Worm (Caenorhabditis elegans) whole organism, young adult: ENCODE data around the gene nsy-7.

ENCODE experiments used
- F39B2.1 ChIP-seq: fragments of 200-800 bp; sonication (Bioruptor generic); IDR thresholded peaks from 2 replicates; pipeline ENCODE4 v1.3.6; 2022; ENCODE audit warnings: missing genetic modification reagents, missing genetic modification characterization, missing compliant biosample characterization
- ama-1 ChIP-seq, 3 experiments: fragments of 150-350 bp in 1 of 3; sonication (generic microtip) in 2 of 3; optimal IDR thresholded peaks; 2 replicates each; lab custom pipeline; 2014 to 2018; ENCODE audit warnings: missing biosample characterization in 2 of 3, missing genetic modification characterization in 2 of 3, missing genetic modification reagents in 2 of 3
- atf-7 ChIP-seq: sonication (generic microtip); optimal IDR thresholded peaks from 2 replicates; lab custom pipeline; 2017; ENCODE audit warnings: mild to moderate bottlenecking, missing genetic modification characterization, missing compliant biosample characterization
- attf-3 ChIP-seq: fragments of 200-800 bp; sonication (Bioruptor generic); conservative IDR thresholded peaks from 2 replicates; pipeline ENCODE4 v1.3.6; 2022; ENCODE audit warnings: missing genetic modification reagents, missing genetic modification characterization, missing compliant biosample characterization
- dpff-1 ChIP-seq: sonication (generic microtip); optimal IDR thresholded peaks from 2 replicates; lab custom pipeline; 2017; ENCODE audit warnings: mild to moderate bottlenecking, missing genetic modification characterization, missing compliant biosample characterization
- dpl-1 ChIP-seq: fragments of 150-350 bp; optimal IDR thresholded peaks from 2 replicates; lab custom pipeline; 2014; ENCODE audit warnings: missing biosample characterization, missing genetic modification reagents, missing genetic modification characterization
- egrh-3 ChIP-seq: fragments of 200-800 bp; sonication (Bioruptor generic); IDR thresholded peaks from 2 replicates; pipeline ENCODE4 v1.3.6; 2022; ENCODE audit warnings: missing genetic modification reagents, missing genetic modification characterization, missing compliant biosample characterization
- lin-26 ChIP-seq: fragments of 200-800 bp; sonication (Bioruptor generic); IDR thresholded peaks from 2 replicates; pipeline ENCODE4 v1.3.6; 2022; ENCODE audit warnings: missing genetic modification reagents, missing genetic modification characterization, missing compliant biosample characterization
- lin-35 ChIP-seq, 3 experiments: fragments of 150-350 bp in 2 of 3; sonication (generic microtip) in 1 of 3; optimal IDR thresholded peaks; 2 replicates each; lab custom pipeline; 2014 to 2018; ENCODE audit warnings: missing biosample characterization in 3 of 3, missing genetic modification characterization in 3 of 3, missing genetic modification reagents in 3 of 3
- lir-1 ChIP-seq: fragments of 200-800 bp; sonication (Bioruptor generic); conservative IDR thresholded peaks from 2 replicates; pipeline ENCODE4 v1.3.6; 2022; ENCODE audit warnings: missing genetic modification reagents, missing genetic modification characterization, missing compliant biosample characterization
- lsl-1 ChIP-seq: fragments of 200-800 bp; sonication (Bioruptor generic); optimal IDR thresholded peaks from 2 replicates; lab custom pipeline; 2018; ENCODE audit warnings: mild to moderate bottlenecking, missing genetic modification characterization, moderate library complexity, missing compliant biosample characterization
- sdz-38 ChIP-seq: sonication (generic microtip); optimal IDR thresholded peaks from 2 replicates; lab custom pipeline; 2016; ENCODE audit warnings: missing genotype, missing genetic modification characterization, missing compliant biosample characterization
- snpc-4 ChIP-seq, 5 experiments: fragments of 150-350 bp in 1 of 5; sonication (generic microtip) in 4 of 5; optimal IDR thresholded peaks; 2 replicates each; lab custom pipeline; 2014 to 2018; ENCODE audit warnings: missing genetic modification characterization in 5 of 5, missing biosample characterization in 3 of 5, antibody characterized with exemption in 2 of 5, mild to moderate bottlenecking in 2 of 5, missing compliant biosample characterization in 2 of 5, missing genotype in 2 of 5, moderate library complexity in 2 of 5, missing genetic modification reagents in 1 of 5

DNA sequence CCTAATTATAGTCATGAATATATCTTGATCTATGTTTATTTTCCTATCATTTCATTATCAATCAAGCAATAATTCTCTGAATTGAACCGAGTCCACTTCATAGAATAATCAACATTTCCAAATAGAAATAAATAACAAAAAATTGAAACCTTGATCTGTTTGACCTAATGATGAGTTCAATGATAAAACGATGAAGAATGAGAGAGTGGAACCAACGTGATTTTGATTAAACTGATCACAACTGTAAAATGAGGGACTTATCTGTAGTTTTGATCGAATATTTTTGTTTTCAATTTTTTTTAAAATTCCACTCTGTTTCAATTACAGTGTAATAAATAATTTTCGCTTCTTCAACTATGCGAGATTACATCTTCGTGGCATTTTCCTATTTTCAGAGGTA lies 43.6 kb downstream of the nsy-7 start:
- no peak for TF ChIP-seq sdz-38
- no peak for TF ChIP-seq F39B2.1 (GFP tag; lab: Robert Waterston, UW)
- TF ChIP-seq atf-7, result no peak
- TF ChIP-seq ama-1 (optimal IDR thresholded peaks at IDR 0.05; lab: Kevin White, UChicago), result no peak
- no peak for TF ChIP-seq ama-1 (GFP tag; optimal IDR thresholded peaks at IDR 0.05; lab: Kevin White, UChicago)
- TF ChIP-seq snpc-4 (GFP tag; optimal IDR thresholded peaks at IDR 0.05; lab: Kevin White, UChicago), result no peak
- no peak for TF ChIP-seq snpc-4 (tag; optimal IDR thresholded peaks at IDR 0.05; lab: Kevin White, UChicago)
- no peak for TF ChIP-seq lin-35 (GFP tag; optimal IDR thresholded peaks at IDR 0.05; lab: Kevin White, UChicago)
- TF ChIP-seq lsl-1 (GFP tag; lab: Kevin White, UChicago), result no peak
- TF ChIP-seq egrh-3 (GFP tag; lab: Robert Waterston, UW), result no peak
- no peak for TF ChIP-seq attf-3 (GFP tag; lab: Robert Waterston, UW)
- TF ChIP-seq dpl-1 (GFP tag; lab: Kevin White, UChicago), result no peak
- no peak for TF ChIP-seq lin-26 (GFP tag; lab: Robert Waterston, UW)
- TF ChIP-seq lir-1 (GFP tag; lab: Robert Waterston, UW), result no peak
- TF ChIP-seq dpff-1 (tag; lab: Kevin White, UChicago), result no peak
